Worm (Caenorhabditis elegans) whole organism, L4 larva: ENCODE data around the gene rfip-2.

Experiments used
- F10B5.3 ChIP-seq: sonication (generic microtip); optimal IDR thresholded peaks from 2 replicates; lab custom pipeline; 2016; ENCODE audit warnings: mild to moderate bottlenecking, missing genetic modification characterization, missing compliant biosample characterization
- jun-1 ChIP-seq: fragments of 150-350 bp; optimal IDR thresholded peaks from 2 replicates; lab custom pipeline; 2014; ENCODE audit warnings: missing biosample characterization, missing genetic modification reagents, missing genetic modification characterization
- mdt-29 ChIP-seq: fragments of 200-800 bp; sonication (Bioruptor generic); IDR thresholded peaks from 2 replicates; pipeline ENCODE4 v1.3.6; 2022; ENCODE audit warnings: missing genetic modification reagents, missing genetic modification characterization, missing compliant biosample characterization
- nhr-28 ChIP-seq: fragments of 150-350 bp; optimal IDR thresholded peaks from 2 replicates; lab custom pipeline; 2014; ENCODE audit warnings: missing biosample characterization, missing genetic modification characterization
- nhr-6 ChIP-seq: fragments of 150-350 bp; optimal IDR thresholded peaks from 2 replicates; lab custom pipeline; 2014; ENCODE audit warnings: missing biosample characterization, missing genetic modification characterization
- snpc-4 ChIP-seq: fragments of 150-350 bp; optimal IDR thresholded peaks from 2 replicates; lab custom pipeline; 2014; ENCODE audit warnings: missing biosample characterization, missing genetic modification characterization
- unc-62 ChIP-seq, 3 experiments: fragments of 150-350 bp in 1 of 3; sonication (generic microtip); optimal IDR thresholded peaks in 2 of 3; peaks in 1 of 3; 1 replicate in 1 of 3; 2 replicates in 2 of 3; lab custom pipeline; 2014 to 2017; ENCODE audit warnings: missing biosample characterization in 3 of 3, missing genetic modification characterization in 3 of 3, missing genetic modification reagents in 3 of 3, missing genotype in 1 of 3
- zip-2 ChIP-seq: fragments of 150-350 bp; optimal IDR thresholded peaks from 2 replicates; lab custom pipeline; 2014; ENCODE audit warnings: missing biosample characterization, missing genetic modification characterization

ce11 chrII:674116-674515 lies 49.5 kb upstream of the rfip-2 start, which contains the start of gene Y39F10C.3:
- TF ChIP-seq jun-1 (tag; lab: Kevin White, UChicago) (no peak), unc-62 (GFP tag; optimal IDR thresholded peaks at IDR 0.05 in 1 of 2; lab: Kevin White, UChicago) (peak in 1 of 2 experiments; percentile 66), unc-62 (tag; optimal IDR thresholded peaks at IDR 0.05; lab: Kevin White, UChicago) (no peak), F10B5.3 (tag; lab: Kevin White, UChicago) (no peak), nhr-28 (tag; lab: Kevin White, UChicago) (no peak), nhr-6 (tag; lab: Kevin White, UChicago) (no peak), mdt-29 (GFP tag; lab: Robert Waterston, UW) (no peak), zip-2 (tag; lab: Kevin White, UChicago) (no peak), snpc-4 (tag; lab: Kevin White, UChicago) (no peak)
